Fruit fly (Drosophila melanogaster): Measurements from ENCODE around the gene Nepl21.

- TF ChIP-seq CG33017 (tag; optimal IDR thresholded peaks at IDR 0.05) (no peak), tj (GFP tag; optimal IDR thresholded peaks at IDR 0.05) (no peak), toe (GFP tag; optimal IDR thresholded peaks at IDR 0.05) (peak; percentile 39), Crg-1 (GFP tag; optimal IDR thresholded peaks at IDR 0.05) (no peak), cic (GFP tag; optimal IDR thresholded peaks at IDR 0.05) (peak; percentile 79), CG7101 (tag; optimal IDR thresholded peaks at IDR 0.05) (no peak), CG1620 (GFP tag; optimal IDR thresholded peaks at IDR 0.05) (no peak), Mnt (GFP tag; optimal IDR thresholded peaks at IDR 0.05) (peak; percentile 72)
Measured at dm6 chr3R:28889427-28889736, 5.9 kb downstream of the Nepl21 start.
